Fruit fly (Drosophila melanogaster): ENCODE results near the gene CG15386.

- no peak for TF ChIP-seq kay (GFP tag; ENCODE audit: borderline replicate concordance)
- TF ChIP-seq CG11617 (GFP tag; optimal IDR thresholded peaks at IDR 0.05) = no peak
- TF ChIP-seq Clk (GFP tag; optimal IDR thresholded peaks at IDR 0.05) = no peak
These were observed 36.9 kb downstream of the CG15386 start for dm6 chr2L:2180120-2180539.
